Worm (Caenorhabditis elegans) whole organism, young adult: ENCODE results near the gene col-135.
"Not testable (repeated sequence)": the region's sequence is repeated elsewhere in the genome, so short reads cannot be mapped to it uniquely, and the experiment has no call there.

Source experiments
- B0261.1 ChIP-seq: sonication (generic microtip); optimal IDR thresholded peaks from 2 replicates; lab custom pipeline; 2016; ENCODE audit warnings: mild to moderate bottlenecking, missing genetic modification characterization, moderate library complexity, missing compliant biosample characterization
- C17E4.6 ChIP-seq: fragments of 200-800 bp; sonication (Bioruptor generic); IDR thresholded peaks from 2 replicates; pipeline ENCODE4 v1.3.6; 2022; ENCODE audit warnings: missing genetic modification reagents, missing genetic modification characterization, missing compliant biosample characterization
- D2030.7 ChIP-seq: fragments of 200-800 bp; sonication (Bioruptor generic); IDR thresholded peaks from 2 replicates; pipeline ENCODE4 v1.3.6; 2022; ENCODE audit warnings: missing genetic modification reagents, missing genetic modification characterization, missing compliant biosample characterization
- F22D6.2 ChIP-seq: sonication (generic microtip); optimal IDR thresholded peaks from 2 replicates; lab custom pipeline; 2016; ENCODE audit warnings: mild to moderate bottlenecking, missing genetic modification characterization, missing compliant biosample characterization
- F33H1.4 ChIP-seq: fragments of 200-800 bp; sonication (Bioruptor generic); IDR thresholded peaks from 2 replicates; pipeline ENCODE4 v1.3.6; 2022; ENCODE audit warnings: missing genetic modification reagents, missing genetic modification characterization, missing compliant biosample characterization
- F57A8.1 ChIP-seq: fragments of 200-800 bp; sonication (Bioruptor generic); optimal IDR thresholded peaks from 2 replicates; lab custom pipeline; 2018; ENCODE audit warnings: mild to moderate bottlenecking, missing genetic modification characterization, moderate library complexity, missing compliant biosample characterization
- K12H6.12 ChIP-seq: fragments of 200-800 bp; sonication (Bioruptor generic); optimal IDR thresholded peaks from 2 replicates; lab custom pipeline; 2018; ENCODE audit warnings: mild to moderate bottlenecking, missing genetic modification characterization, missing compliant biosample characterization
- Y56A3A.18 ChIP-seq: fragments of 200-800 bp; sonication (Bioruptor generic); IDR thresholded peaks from 2 replicates; pipeline ENCODE4 v1.3.6; 2022; ENCODE audit warnings: missing genetic modification reagents, missing genetic modification characterization, missing compliant biosample characterization
- aptf-2 ChIP-seq: fragments of 200-800 bp; sonication (Bioruptor generic); conservative IDR thresholded peaks from 2 replicates; pipeline ENCODE4 v1.3.6; 2022; ENCODE audit warnings: missing genetic modification reagents, missing genetic modification characterization, missing compliant biosample characterization
- attf-6 ChIP-seq: fragments of 200-800 bp; sonication (Bioruptor generic); IDR thresholded peaks from 2 replicates; pipeline ENCODE4 v1.3.6; 2022; ENCODE audit warnings: missing genetic modification reagents, missing genetic modification characterization, missing compliant biosample characterization
- ceh-58 ChIP-seq: fragments of 200-800 bp; sonication (Bioruptor generic); IDR thresholded peaks from 2 replicates; pipeline ENCODE4 v1.3.6; 2022; ENCODE audit warnings: missing genetic modification characterization, missing compliant biosample characterization
- ceh-79 ChIP-seq: sonication (generic microtip); optimal IDR thresholded peaks from 2 replicates; lab custom pipeline; 2017; ENCODE audit warnings: mild to moderate bottlenecking, missing genetic modification characterization, missing compliant biosample characterization
- die-1 ChIP-seq: sonication (generic microtip); optimal IDR thresholded peaks from 2 replicates; lab custom pipeline; 2016; ENCODE audit warnings: missing genotype, mild to moderate bottlenecking, missing genetic modification characterization, missing compliant biosample characterization
- egl-18 ChIP-seq: fragments of 200-800 bp; sonication (Bioruptor generic); IDR thresholded peaks from 2 replicates; pipeline ENCODE4 v1.3.6; 2022; ENCODE audit warnings: missing genetic modification reagents, missing genetic modification characterization, missing compliant biosample characterization
- ekl-4 ChIP-seq: fragments of 200-800 bp; sonication (Bioruptor generic); IDR thresholded peaks from 2 replicates; pipeline ENCODE4 v1.3.6; 2022; ENCODE audit warnings: missing genetic modification reagents, missing genetic modification characterization, missing compliant biosample characterization
- hlh-12 ChIP-seq: sonication (generic microtip); optimal IDR thresholded peaks from 2 replicates; lab custom pipeline; 2016; ENCODE audit warnings: missing genetic modification characterization, missing compliant biosample characterization
- hsf-1 ChIP-seq: fragments of 200-800 bp; sonication (Bioruptor generic); IDR thresholded peaks from 2 replicates; pipeline ENCODE4 v1.3.6; 2022; ENCODE audit warnings: missing genetic modification reagents, missing genetic modification characterization, missing compliant biosample characterization
- let-526 ChIP-seq: fragments of 200-800 bp; sonication (Bioruptor generic); IDR thresholded peaks from 2 replicates; pipeline ENCODE4 v1.3.6; 2022; ENCODE audit warnings: missing genetic modification reagents, missing genetic modification characterization, missing compliant biosample characterization
- lin-54 ChIP-seq: fragments of 200-800 bp; sonication (Bioruptor generic); optimal IDR thresholded peaks from 2 replicates; lab custom pipeline; 2018; ENCODE audit warnings: mild to moderate bottlenecking, missing genetic modification characterization, missing compliant biosample characterization
- lsy-27 ChIP-seq: sonication (generic microtip); optimal IDR thresholded peaks from 2 replicates; lab custom pipeline; 2017; ENCODE audit warnings: missing genetic modification characterization, mild to moderate bottlenecking, missing compliant biosample characterization, antibody characterized with exemption, missing genotype, borderline replicate concordance; ENCODE audit not compliant: insufficient read depth
- madf-3 ChIP-seq: fragments of 200-800 bp; sonication (Bioruptor generic); IDR thresholded peaks from 2 replicates; pipeline ENCODE4 v1.3.6; 2022; ENCODE audit warnings: missing genetic modification reagents, missing genetic modification characterization, missing compliant biosample characterization
- mxl-1 ChIP-seq: sonication (generic microtip); optimal IDR thresholded peaks from 2 replicates; lab custom pipeline; 2016; ENCODE audit warnings: missing genetic modification characterization, missing compliant biosample characterization
- nfya-1 ChIP-seq: sonication (generic microtip); optimal IDR thresholded peaks from 2 replicates; lab custom pipeline; 2017; ENCODE audit warnings: antibody characterized with exemption, missing compliant biosample characterization, missing genetic modification characterization, borderline replicate concordance; ENCODE audit not compliant: insufficient read depth
- nhr-90 ChIP-seq: sonication (generic microtip); optimal IDR thresholded peaks from 2 replicates; lab custom pipeline; 2016; ENCODE audit warnings: missing genotype, mild to moderate bottlenecking, missing genetic modification characterization, missing compliant biosample characterization
- rcor-1 ChIP-seq: fragments of 200-800 bp; sonication (Bioruptor generic); IDR thresholded peaks from 2 replicates; pipeline ENCODE4 v1.3.6; 2022; ENCODE audit warnings: missing genetic modification reagents, missing genetic modification characterization, missing compliant biosample characterization
- repo-1 ChIP-seq: sonication (generic microtip); optimal IDR thresholded peaks from 2 replicates; lab custom pipeline; 2017; ENCODE audit warnings: mild to moderate bottlenecking, missing genetic modification characterization, missing compliant biosample characterization
- rpc-1 ChIP-seq, 2 experiments: fragments of 150-350 bp in 1 of 2; sonication (generic microtip) in 1 of 2; optimal IDR thresholded peaks; 2 replicates each; lab custom pipeline; 2014 to 2018; ENCODE audit warnings: missing biosample characterization in 1 of 2, missing genetic modification characterization in 1 of 2, missing genetic modification reagents in 1 of 2, missing genotype in 1 of 2
- sdz-38 ChIP-seq: sonication (generic microtip); optimal IDR thresholded peaks from 2 replicates; lab custom pipeline; 2016; ENCODE audit warnings: missing genotype, missing genetic modification characterization, missing compliant biosample characterization
- snpc-1.1 ChIP-seq: sonication (generic microtip); optimal IDR thresholded peaks from 2 replicates; lab custom pipeline; 2017; ENCODE audit warnings: missing genetic modification characterization, mild to moderate bottlenecking, missing compliant biosample characterization, antibody characterized with exemption, moderate library complexity, missing genotype, missing genetic modification reagents; ENCODE audit not compliant: insufficient read depth
- snpc-4 ChIP-seq, 5 experiments: fragments of 150-350 bp in 1 of 5; sonication (generic microtip) in 4 of 5; optimal IDR thresholded peaks; 2 replicates each; lab custom pipeline; 2014 to 2018; ENCODE audit warnings: missing genetic modification characterization in 5 of 5, missing biosample characterization in 3 of 5, antibody characterized with exemption in 2 of 5, mild to moderate bottlenecking in 2 of 5, missing compliant biosample characterization in 2 of 5, missing genotype in 2 of 5, moderate library complexity in 2 of 5, missing genetic modification reagents in 1 of 5
- tbp1 ChIP-seq: fragments of 200-800 bp; sonication (Bioruptor generic); optimal IDR thresholded peaks from 2 replicates; lab custom pipeline; 2018; ENCODE audit warnings: mild to moderate bottlenecking, missing genetic modification characterization, missing compliant biosample characterization
- unc-130 ChIP-seq: sonication (generic microtip); optimal IDR thresholded peaks from 2 replicates; lab custom pipeline; 2016; ENCODE audit warnings: missing genetic modification reagents, missing genetic modification characterization, missing compliant biosample characterization
- zfh-2 ChIP-seq: fragments of 200-800 bp; sonication (Bioruptor generic); conservative IDR thresholded peaks from 2 replicates; pipeline ENCODE4 v1.3.6; 2022; ENCODE audit warnings: missing genetic modification reagents, missing genetic modification characterization, missing compliant biosample characterization
- ztf-22 ChIP-seq: fragments of 200-800 bp; sonication (Bioruptor generic); optimal IDR thresholded peaks from 2 replicates; lab custom pipeline; 2018; ENCODE audit warnings: mild to moderate bottlenecking, missing genetic modification characterization, moderate library complexity, missing compliant biosample characterization
- ztf-6 ChIP-seq: fragments of 200-800 bp; sonication (Bioruptor generic); IDR thresholded peaks from 2 replicates; pipeline ENCODE4 v1.3.6; 2022; ENCODE audit warnings: missing genetic modification reagents, missing genetic modification characterization, missing compliant biosample characterization

The col-135 gene

ce11 chrIV:15131697-15132096, at the start of gene col-135:
TSS of gene col-135 (minus strand) at chrIV:15131797.
- no peak for TF ChIP-seq unc-130 (GFP tag; lab: Kevin White, UChicago)
- no peak for TF ChIP-seq sdz-38
- no peak for TF ChIP-seq die-1
- no peak for TF ChIP-seq nfya-1 (tag; lab: Kevin White, UChicago)
- TF ChIP-seq tbp1 (GFP tag; lab: Kevin White, UChicago): no peak
- no peak for TF ChIP-seq lsy-27 (tag; lab: Kevin White, UChicago)
- no peak for TF ChIP-seq hlh-12 (tag; lab: Kevin White, UChicago)
- TF ChIP-seq snpc-1.1: no peak
- TF ChIP-seq K12H6.12 (tag; lab: Kevin White, UChicago): no peak
- no peak for TF ChIP-seq F33H1.4 (GFP tag; lab: Robert Waterston, UW)
- no peak for TF ChIP-seq egl-18
- no peak for TF ChIP-seq F57A8.1 (GFP tag; lab: Kevin White, UChicago)
- no peak for TF ChIP-seq lin-54 (GFP tag; lab: Kevin White, UChicago)
- no peak for TF ChIP-seq repo-1
- TF ChIP-seq ekl-4 (GFP tag; lab: Robert Waterston, UW): no peak
- TF ChIP-seq nhr-90 (tag; lab: Kevin White, UChicago): no peak

ce11 chrIV:15179615-15180014, 48.0 kb upstream of the col-135 start, which contains the start of gene srd-23:
TSS of gene srd-23 (plus strand) at chrIV:15179915.
- TF ChIP-seq C17E4.6: no peak
- TF ChIP-seq ztf-6 (GFP tag; lab: Robert Waterston, UW): no peak
- TF ChIP-seq Y56A3A.18 (GFP tag; lab: Robert Waterston, UW): no peak
- TF ChIP-seq aptf-2 (GFP tag; lab: Robert Waterston, UW): no peak
- no peak for TF ChIP-seq rcor-1 (GFP tag; lab: Robert Waterston, UW)
- TF ChIP-seq zfh-2: no peak
- TF ChIP-seq let-526: no peak
- TF ChIP-seq madf-3 (GFP tag; lab: Robert Waterston, UW): no peak
- no peak for TF ChIP-seq ceh-79 (tag; lab: Kevin White, UChicago)
- no peak for TF ChIP-seq ztf-22 (GFP tag; lab: Kevin White, UChicago)
- no peak for TF ChIP-seq repo-1
- TF ChIP-seq ceh-58 (GFP tag; lab: Robert Waterston, UW): no peak
- no peak for TF ChIP-seq mxl-1 (tag; lab: Kevin White, UChicago)
- no peak for TF ChIP-seq F57A8.1 (GFP tag; lab: Kevin White, UChicago)

- TF ChIP-seq F22D6.2: no peak
- no peak for TF ChIP-seq snpc-4 (GFP tag; optimal IDR thresholded peaks at IDR 0.05; lab: Kevin White, UChicago)
- peak in 2 of 4 experiments; percentile 27 to 32 for TF ChIP-seq snpc-4 (tag; optimal IDR thresholded peaks at IDR 0.05; lab: Kevin White, UChicago)
- TF ChIP-seq attf-6 (GFP tag; lab: Robert Waterston, UW): peak; percentile 69; the same call in 1 of the 2 replicates
These were observed 44.0 kb upstream of the col-135 start, which contains the start of gene Y40H7A.4 for ce11 chrIV:15175487-15176128. TSS of gene Y40H7A.4 (minus strand) at chrIV:15175537.

- TF ChIP-seq tbp1 (GFP tag; lab: Kevin White, UChicago): peak; percentile 84
- TF ChIP-seq rcor-1 (GFP tag; lab: Robert Waterston, UW): peak; percentile 38; the same call in 1 of the 2 replicates
- peak; percentile 97 for TF ChIP-seq attf-6 (GFP tag; lab: Robert Waterston, UW)
- TF ChIP-seq D2030.7: peak; percentile 47; the same call in 1 of the 2 replicates
- peak; percentile 47; the same call in 1 of the 2 replicates for TF ChIP-seq hsf-1 (GFP tag; lab: Robert Waterston, UW)
- TF ChIP-seq rpc-1 (optimal IDR thresholded peaks at IDR 0.05; lab: Kevin White, UChicago): peak; percentile 29
- peak; percentile 62 for TF ChIP-seq rpc-1 (tag; optimal IDR thresholded peaks at IDR 0.05; lab: Kevin White, UChicago)
- TF ChIP-seq snpc-4 (GFP tag; optimal IDR thresholded peaks at IDR 0.05; lab: Kevin White, UChicago): not testable (repeated sequence)
- peak in 2 of 4 experiments; percentile 31 to 90 for TF ChIP-seq snpc-4 (tag; optimal IDR thresholded peaks at IDR 0.05; lab: Kevin White, UChicago)
- TF ChIP-seq B0261.1: peak; percentile 57
These were observed 38.6 kb upstream of the col-135 start for ce11 chrIV:15170199-15170598.
